Fruit fly (Drosophila melanogaster) Kc167 (cell line): Measurements from ENCODE around the gene CG6106.

Source experiments
- Myc ChIP-seq: fragments of >200 bp; optimal IDR thresholded peaks from 2 replicates; lab custom pipeline; 2017; ENCODE audit warnings: missing external identifiers
- Sin3A ChIP-seq: fragments of >200 bp; optimal IDR thresholded peaks from 2 replicates; lab custom pipeline; 2018; ENCODE audit warnings: missing external identifiers
- h ChIP-seq: fragments of >200 bp; optimal IDR thresholded peaks from 3 replicates; lab custom pipeline; 2018; ENCODE audit warnings: missing external identifiers
- insv ChIP-seq: fragments of >200 bp; optimal IDR thresholded peaks from 3 replicates; lab custom pipeline; 2018; ENCODE audit warnings: missing external identifiers
- psq ChIP-seq: fragments of >200 bp; optimal IDR thresholded peaks from 2 replicates; lab custom pipeline; 2017; ENCODE audit warnings: missing external identifiers
- ttk ChIP-seq: sonication (Bioruptor generic); optimal IDR thresholded peaks from 2 replicates; lab custom pipeline; 2017; ENCODE audit warnings: missing external identifiers

CG6106 gene

DNA sequence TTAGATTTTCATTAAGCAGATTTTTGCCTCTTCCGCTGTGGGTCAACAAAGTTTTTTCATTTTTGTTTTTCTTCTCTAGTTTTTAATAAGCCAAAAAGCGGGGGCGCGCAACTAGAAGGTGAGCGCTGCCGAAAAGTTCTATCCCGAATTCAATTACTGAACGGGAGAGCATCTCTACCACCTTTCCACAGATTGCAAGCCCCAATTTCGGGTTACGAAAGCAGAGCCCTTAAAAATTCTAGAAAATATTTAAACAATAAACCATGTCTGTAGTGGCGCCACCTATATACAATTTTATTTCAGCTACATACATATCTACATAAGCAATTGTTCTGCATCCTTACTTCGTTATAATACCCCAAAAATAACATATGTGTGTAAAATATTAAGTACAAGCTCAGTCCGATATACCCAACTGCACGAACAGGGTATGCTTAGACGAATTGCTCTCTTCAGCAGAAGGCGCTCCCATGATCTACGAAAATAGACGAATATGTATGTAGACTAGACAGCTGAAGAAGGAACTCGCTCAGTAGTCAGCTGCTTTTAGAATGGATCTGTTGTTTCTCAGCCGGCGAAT, at the start of gene CG6106:
Gene CG6106 (plus strand): TSS at position 530 of the 580 bp plus-strand sequence.
- no peak for TF ChIP-seq Myc
- TF ChIP-seq Sin3A (lab: Kevin White, UChicago), result no peak
- TF ChIP-seq ttk (lab: Kevin White, UChicago), result no peak
- TF ChIP-seq insv, result no peak
- TF ChIP-seq psq (lab: Kevin White, UChicago), result no peak
- TF ChIP-seq h (lab: Kevin White, UChicago), result no peak

DNA sequence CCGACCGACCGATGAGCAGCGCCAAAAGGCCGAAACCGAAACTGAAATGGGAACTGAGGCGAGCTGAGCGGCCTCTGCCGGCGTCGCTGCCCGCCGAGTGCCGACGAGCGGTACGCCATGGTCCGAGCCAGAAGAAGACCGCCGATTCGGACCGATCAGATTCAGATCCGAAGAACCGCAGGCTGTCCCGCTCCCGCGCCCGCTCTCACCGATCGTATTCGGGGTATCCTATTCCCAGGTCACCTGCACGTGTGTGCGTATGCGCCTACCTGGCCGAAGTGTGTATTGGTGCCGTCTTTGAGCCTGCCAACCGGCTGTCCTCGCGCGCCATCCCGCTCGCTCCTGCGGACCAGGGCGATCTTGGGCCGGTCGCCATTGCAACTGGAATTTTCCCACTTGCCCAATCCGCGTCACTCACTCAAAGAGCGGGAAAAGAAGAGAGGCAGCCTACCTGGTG, 49.4 kb upstream of the CG6106 start, which contains the start of gene upd1:
Gene upd1 (minus strand): TSS at position 51 of the 457 bp plus-strand sequence.
- TF ChIP-seq Sin3A (lab: Kevin White, UChicago) (no peak), insv (no peak), h (lab: Kevin White, UChicago) (no peak), ttk (lab: Kevin White, UChicago) (no peak), Myc (no peak), psq (lab: Kevin White, UChicago) (no peak)

DNA sequence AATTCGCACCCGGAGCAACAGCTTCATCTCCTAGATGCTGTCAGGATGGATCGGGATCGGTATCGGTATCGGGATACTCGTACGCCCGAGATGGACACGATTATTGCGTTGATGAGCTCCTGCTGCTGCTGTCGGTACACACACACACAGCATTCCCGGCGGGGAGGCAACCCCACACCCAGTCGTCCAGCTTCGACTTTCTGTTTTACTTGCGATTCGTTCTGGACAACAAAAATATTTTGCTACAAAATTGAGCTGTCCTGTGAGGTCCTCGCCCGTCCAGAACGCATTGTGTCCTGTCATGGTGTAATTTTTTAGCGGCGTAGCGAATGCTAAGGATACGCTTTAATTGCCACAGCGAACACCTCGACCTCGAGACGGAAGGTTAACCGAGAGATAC, 47.7 kb upstream of the CG6106 start:
- TF ChIP-seq Myc (no peak), insv (no peak)

DNA sequence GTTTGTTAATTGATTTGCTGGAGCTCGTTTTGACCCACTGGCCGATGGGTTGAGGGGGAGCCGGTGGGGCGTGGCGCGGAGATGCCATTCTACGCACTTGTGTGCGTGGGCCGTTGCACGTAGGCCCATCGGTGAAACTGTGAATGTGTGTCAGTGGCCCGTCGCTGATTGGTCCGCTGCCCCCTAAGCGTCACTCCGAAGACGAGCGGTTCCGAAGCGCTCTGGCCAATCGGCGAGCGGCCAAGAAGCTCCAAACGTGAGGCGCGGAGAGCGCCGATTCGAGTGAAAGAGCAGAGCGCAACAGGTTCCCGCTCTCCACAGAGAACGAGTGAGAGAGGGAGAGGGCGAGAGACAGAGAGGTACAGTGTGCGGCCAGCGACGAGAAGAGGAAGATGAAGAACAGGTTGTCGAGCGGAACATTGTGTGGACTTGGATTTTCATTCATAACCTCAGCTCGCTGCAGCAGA, 46.2 kb upstream of the CG6106 start:
- TF ChIP-seq ttk (lab: Kevin White, UChicago), result no peak

DNA sequence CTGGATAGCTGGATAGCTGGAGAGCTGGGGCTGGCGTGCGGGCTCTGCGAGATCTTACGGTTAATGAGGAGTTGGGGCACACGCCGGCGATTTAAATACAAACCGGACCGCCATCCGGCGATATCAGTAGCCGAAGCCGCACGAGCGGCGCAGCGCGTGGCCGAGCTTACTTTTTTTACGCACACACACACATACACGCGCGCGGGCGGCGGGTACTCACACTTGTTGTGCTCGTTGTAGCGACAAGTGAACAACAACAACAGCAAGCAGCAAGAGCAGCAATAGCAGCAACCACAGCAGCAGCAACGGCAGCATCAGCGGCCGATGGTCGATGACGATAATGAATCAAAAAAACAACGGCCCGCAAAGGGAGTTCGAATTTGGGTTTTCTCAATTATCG, 42.8 kb upstream of the CG6106 start:
- TF ChIP-seq Sin3A (lab: Kevin White, UChicago) (no peak), ttk (lab: Kevin White, UChicago) (no peak), h (lab: Kevin White, UChicago) (no peak), insv (no peak), Myc (no peak), psq (lab: Kevin White, UChicago) (no peak)

DNA sequence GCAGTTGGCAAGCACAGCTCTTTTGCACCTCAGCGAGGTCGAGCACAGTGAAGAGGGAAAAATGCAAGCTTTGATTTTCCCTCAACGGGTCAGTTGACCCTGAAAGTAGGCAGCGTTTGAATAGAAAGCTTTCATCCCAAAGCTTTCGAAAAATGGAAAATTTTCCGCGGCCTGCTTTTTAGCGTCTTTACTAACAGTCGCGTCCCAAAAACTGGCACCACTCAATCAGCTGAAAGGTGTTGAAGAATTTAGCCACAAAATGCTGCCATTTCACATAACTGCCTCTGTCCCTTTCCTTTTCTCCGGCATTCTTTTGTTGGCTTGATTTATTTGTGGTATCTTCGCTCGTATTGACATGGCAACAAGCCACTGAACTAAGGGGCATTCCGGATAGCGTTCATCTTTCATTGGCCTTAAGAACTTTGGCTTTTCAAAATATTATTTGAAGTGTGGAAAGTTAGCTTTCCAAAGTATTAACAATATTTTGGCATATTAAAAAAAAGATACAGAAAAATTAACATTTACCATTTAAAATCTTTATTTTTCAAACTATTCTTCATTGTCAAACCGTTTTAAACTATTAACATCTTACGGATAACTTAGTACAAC, 38.7 kb upstream of the CG6106 start:
- no peak for TF ChIP-seq Sin3A (lab: Kevin White, UChicago)
- no peak for TF ChIP-seq h (lab: Kevin White, UChicago)
- TF ChIP-seq insv, result no peak
- TF ChIP-seq Myc, result no peak
- no peak for TF ChIP-seq ttk (lab: Kevin White, UChicago)
- no peak for TF ChIP-seq psq (lab: Kevin White, UChicago)

DNA sequence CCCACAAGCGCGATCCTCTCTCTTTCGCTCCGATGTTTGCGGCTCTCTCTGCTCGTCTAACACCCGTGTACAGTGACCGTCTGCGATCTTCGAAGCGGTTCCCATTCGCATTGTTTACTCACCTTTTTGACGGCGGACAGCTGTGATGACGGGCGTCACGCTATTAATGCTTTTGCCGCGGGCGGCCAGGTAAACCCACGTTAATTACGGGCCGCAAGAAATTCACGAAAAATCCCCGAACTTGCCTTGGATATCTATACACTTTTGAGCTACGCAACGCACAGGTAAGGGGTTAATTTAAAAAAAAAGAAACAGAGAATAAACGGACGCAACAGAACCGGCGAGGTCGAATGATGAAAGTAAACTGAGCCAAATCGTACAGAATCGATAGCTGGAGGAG, 37.9 kb upstream of the CG6106 start, which contains the start of gene CG6023:
Gene CG6023 (minus strand): TSS at position 369 of the 400 bp plus-strand sequence.
- TF ChIP-seq insv (no peak), psq (lab: Kevin White, UChicago) (no peak), ttk (lab: Kevin White, UChicago) (no peak), Sin3A (lab: Kevin White, UChicago) (no peak), h (lab: Kevin White, UChicago) (no peak), Myc (no peak)

DNA sequence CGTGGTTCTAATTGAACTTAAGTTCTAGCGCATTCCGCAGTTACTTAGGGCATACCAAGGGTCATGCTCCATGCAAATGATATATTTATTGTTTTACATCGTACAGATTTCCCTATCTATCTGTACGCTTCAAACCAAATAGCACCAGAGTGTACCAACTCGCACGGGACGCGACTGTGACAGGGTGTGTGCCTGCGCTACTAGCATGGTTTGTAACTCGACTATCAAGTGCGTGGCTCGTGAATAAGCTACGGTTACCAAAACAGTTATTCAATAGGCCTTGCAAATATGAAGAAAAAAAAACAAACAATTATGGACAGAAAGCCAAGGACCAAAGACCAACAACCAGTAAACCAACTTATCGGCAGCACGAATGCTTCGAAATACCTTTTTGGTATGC, 37.3 kb upstream of the CG6106 start:
- TF ChIP-seq ttk (lab: Kevin White, UChicago) (no peak), Myc (no peak), Sin3A (lab: Kevin White, UChicago) (no peak), psq (lab: Kevin White, UChicago) (no peak), h (lab: Kevin White, UChicago) (no peak), insv (no peak)

DNA sequence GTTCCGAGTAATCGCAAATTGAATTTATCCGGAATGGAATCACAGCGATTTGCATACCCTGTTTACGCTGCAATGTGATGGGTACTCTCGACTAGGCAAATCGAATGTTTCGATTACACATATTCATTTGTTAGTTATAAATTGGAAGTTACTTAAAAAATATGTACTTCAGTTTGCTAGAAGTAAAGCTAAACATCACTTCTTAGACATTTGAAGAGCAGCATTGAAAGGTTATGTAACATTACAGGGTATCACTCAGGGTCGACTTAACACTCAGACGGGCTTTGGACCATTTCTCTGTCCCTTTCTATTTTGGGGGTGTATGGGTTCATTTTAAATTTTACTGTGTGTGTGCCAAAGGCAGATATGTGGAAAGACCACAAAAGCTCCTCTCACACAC, 17.7 kb upstream of the CG6106 start:
- TF ChIP-seq insv (no peak), Sin3A (lab: Kevin White, UChicago) (no peak), psq (lab: Kevin White, UChicago) (no peak), Myc (no peak), ttk (lab: Kevin White, UChicago) (no peak), h (lab: Kevin White, UChicago) (no peak)

DNA sequence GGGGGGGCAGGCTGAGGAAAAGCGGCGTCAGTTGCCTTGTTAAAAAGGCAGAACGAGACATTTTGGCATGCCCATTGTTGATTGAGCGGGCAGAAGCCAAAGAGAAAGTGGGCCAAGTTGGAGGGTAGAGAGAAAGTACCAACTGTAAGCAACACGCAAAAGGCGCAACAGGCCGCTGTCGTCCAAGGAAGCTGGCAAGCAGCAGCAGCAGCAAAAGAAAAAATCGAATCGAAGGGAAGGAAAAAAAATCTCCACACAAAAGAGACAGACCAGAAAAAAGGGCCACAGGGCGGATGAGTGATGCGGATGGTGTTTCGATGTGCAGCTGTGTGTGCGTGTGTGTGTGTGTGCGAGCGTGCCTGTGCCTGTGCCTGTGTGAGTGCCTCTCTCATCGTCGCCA, 11.0 kb upstream of the CG6106 start:
- TF ChIP-seq h (lab: Kevin White, UChicago) (no peak), insv (no peak), ttk (lab: Kevin White, UChicago) (no peak), Myc (no peak), psq (lab: Kevin White, UChicago) (no peak), Sin3A (lab: Kevin White, UChicago) (no peak)

DNA sequence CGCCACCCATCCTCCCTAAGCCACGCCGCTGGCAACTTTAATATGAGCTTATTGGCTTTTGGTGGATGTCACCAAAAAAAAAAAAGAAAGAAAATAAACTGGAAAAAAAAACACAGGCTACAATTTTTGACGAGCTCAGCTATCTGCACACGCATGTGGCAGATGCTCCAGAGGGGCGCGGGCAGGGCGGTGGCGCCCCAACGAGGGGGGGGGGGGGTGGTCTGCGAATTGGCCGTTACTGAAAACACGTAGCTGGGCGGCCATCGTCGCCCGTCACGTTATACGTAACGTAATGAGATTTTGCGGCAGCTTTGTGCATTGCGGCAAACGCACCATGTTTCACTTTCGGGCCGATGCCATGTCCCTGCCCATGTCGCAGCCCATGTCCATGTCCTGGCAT, 8.1 kb upstream of the CG6106 start:
- TF ChIP-seq ttk (lab: Kevin White, UChicago), result no peak
- no peak for TF ChIP-seq insv
- TF ChIP-seq Sin3A (lab: Kevin White, UChicago), result no peak
- TF ChIP-seq h (lab: Kevin White, UChicago), result no peak
- TF ChIP-seq Myc, result no peak
- no peak for TF ChIP-seq psq (lab: Kevin White, UChicago)

DNA sequence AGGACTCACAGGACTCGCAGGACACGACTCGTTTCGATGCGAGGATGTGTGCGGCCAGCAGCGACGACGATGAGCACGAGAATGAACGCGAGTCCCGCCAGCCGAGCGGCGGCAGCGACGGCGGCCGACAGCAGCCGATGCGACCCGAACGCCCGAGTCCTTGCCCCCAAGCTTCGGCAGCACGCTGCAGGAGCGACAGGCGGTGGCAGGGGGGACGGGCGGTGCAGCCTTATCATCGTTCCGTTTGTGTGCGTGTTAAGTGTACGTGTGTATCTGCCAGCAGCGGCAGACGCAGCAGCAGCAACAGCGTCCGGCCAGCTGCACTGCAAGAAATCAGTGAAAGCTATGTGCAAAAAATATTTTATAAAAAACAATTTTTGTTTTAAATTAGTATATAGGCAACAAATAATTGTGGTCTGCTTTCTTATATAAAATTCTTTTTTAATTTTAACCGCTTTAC, 2.5 kb upstream of the CG6106 start, which contains the start of gene kairos:
Gene kairos (minus strand): TSS at position 51 of the 460 bp plus-strand sequence.
- TF ChIP-seq ttk (lab: Kevin White, UChicago), result no peak
- TF ChIP-seq psq (lab: Kevin White, UChicago), result no peak
- TF ChIP-seq Sin3A (lab: Kevin White, UChicago), result no peak
- TF ChIP-seq h (lab: Kevin White, UChicago), result no peak
- no peak for TF ChIP-seq insv
- TF ChIP-seq Myc, result no peak
